Worm (Caenorhabditis elegans): ENCODE measurements around the gene C34F11.8.

ce11 chrII:5234728-5235127, 24.0 kb upstream of the C34F11.8 start:
- TF ChIP-seq D2030.7 (GFP tag; IDR thresholded peaks at IDR 0.05), result no peak
- no peak for TF ChIP-seq somi-1 (GFP tag; optimal IDR thresholded peaks at IDR 0.05)
- no peak for TF ChIP-seq unc-62 (GFP tag; optimal IDR thresholded peaks at IDR 0.05)
- no peak for TF ChIP-seq Y53G8AR.9 (GFP tag; conservative IDR thresholded peaks at IDR 0.05)
- TF ChIP-seq aptf-3 (GFP tag; IDR thresholded peaks at IDR 0.05), result no peak
- no peak for TF ChIP-seq hmg-20 (GFP tag; IDR thresholded peaks at IDR 0.05)
- no peak for TF ChIP-seq lin-26 (GFP tag; IDR thresholded peaks at IDR 0.05)
- no peak for TF ChIP-seq tlf-1 (GFP tag; optimal IDR thresholded peaks at IDR 0.05)
- no peak for TF ChIP-seq hlh-12 (tag; optimal IDR thresholded peaks at IDR 0.05)
- TF ChIP-seq madf-6 (GFP tag; IDR thresholded peaks at IDR 0.05), result no peak
- TF ChIP-seq hmg-1.2 (GFP tag; IDR thresholded peaks at IDR 0.05), result no peak
- TF ChIP-seq madf-3 (GFP tag; IDR thresholded peaks at IDR 0.05), result no peak
